Worm (Caenorhabditis elegans) whole organism, young adult: Measurements from ENCODE around the gene F49H6.8.
A peak's percentile ranks its signal among the peaks of the same experiment; 100 is the strongest.

Experiments used
- B0035.1 ChIP-seq: sonication (generic microtip); optimal IDR thresholded peaks from 2 replicates; lab custom pipeline; 2016; ENCODE audit warnings: missing genetic modification characterization, mild to moderate bottlenecking, missing compliant biosample characterization, missing genotype, missing genetic modification reagents
- B0336.3 ChIP-seq: fragments of 200-800 bp; sonication (Bioruptor generic); IDR thresholded peaks from 2 replicates; pipeline ENCODE4 v1.3.6; 2022; ENCODE audit warnings: missing genetic modification characterization, missing compliant biosample characterization
- C17E4.6 ChIP-seq: fragments of 200-800 bp; sonication (Bioruptor generic); IDR thresholded peaks from 2 replicates; pipeline ENCODE4 v1.3.6; 2022; ENCODE audit warnings: missing genetic modification reagents, missing genetic modification characterization, missing compliant biosample characterization
- F23B12.7 ChIP-seq: sonication (generic microtip); optimal IDR thresholded peaks from 2 replicates; lab custom pipeline; 2017; ENCODE audit warnings: missing genetic modification characterization, mild to moderate bottlenecking, missing compliant biosample characterization, antibody characterized with exemption, moderate library complexity; ENCODE audit not compliant: insufficient read depth
- F37B4.10 ChIP-seq: fragments of 200-800 bp; sonication (Bioruptor generic); IDR thresholded peaks from 2 replicates; pipeline ENCODE4 v1.3.6; 2022; ENCODE audit warnings: missing genetic modification characterization, missing compliant biosample characterization
- F39B2.1 ChIP-seq: fragments of 200-800 bp; sonication (Bioruptor generic); IDR thresholded peaks from 2 replicates; pipeline ENCODE4 v1.3.6; 2022; ENCODE audit warnings: missing genetic modification reagents, missing genetic modification characterization, missing compliant biosample characterization
- F49E8.2 ChIP-seq: sonication (generic microtip); optimal IDR thresholded peaks from 3 replicates; lab custom pipeline; 2017; ENCODE audit warnings: missing genetic modification characterization, mild to moderate bottlenecking, missing compliant biosample characterization, antibody characterized with exemption, moderate library complexity; ENCODE audit not compliant: insufficient read depth
- F57A8.1 ChIP-seq: fragments of 200-800 bp; sonication (Bioruptor generic); optimal IDR thresholded peaks from 2 replicates; lab custom pipeline; 2018; ENCODE audit warnings: mild to moderate bottlenecking, missing genetic modification characterization, moderate library complexity, missing compliant biosample characterization
- K12H6.12 ChIP-seq: fragments of 200-800 bp; sonication (Bioruptor generic); optimal IDR thresholded peaks from 2 replicates; lab custom pipeline; 2018; ENCODE audit warnings: mild to moderate bottlenecking, missing genetic modification characterization, missing compliant biosample characterization
- T07F8.4 ChIP-seq: sonication (generic microtip); optimal IDR thresholded peaks from 2 replicates; lab custom pipeline; 2016; ENCODE audit warnings: mild to moderate bottlenecking, missing genetic modification characterization, moderate library complexity, missing compliant biosample characterization
- Y67H2A.10 ChIP-seq: fragments of 200-800 bp; sonication (Bioruptor generic); conservative IDR thresholded peaks from 2 replicates; pipeline ENCODE4 v1.3.6; 2022; ENCODE audit warnings: missing genetic modification reagents, missing genetic modification characterization, missing compliant biosample characterization
- ZK185.1 ChIP-seq: sonication (generic microtip); optimal IDR thresholded peaks from 2 replicates; lab custom pipeline; 2016; ENCODE audit warnings: mild to moderate bottlenecking, missing genetic modification characterization, missing compliant biosample characterization; ENCODE audit not compliant: poor library complexity, severe bottlenecking
- akir-1 ChIP-seq: fragments of 200-800 bp; sonication (Bioruptor generic); optimal IDR thresholded peaks from 2 replicates; lab custom pipeline; 2018; ENCODE audit warnings: mild to moderate bottlenecking, missing genetic modification characterization, moderate library complexity, missing compliant biosample characterization
- aptf-3 ChIP-seq: fragments of 200-800 bp; sonication (Bioruptor generic); IDR thresholded peaks from 2 replicates; pipeline ENCODE4 v1.3.6; 2022; ENCODE audit warnings: missing genetic modification characterization, missing compliant biosample characterization
- ceh-91 ChIP-seq: fragments of 200-800 bp; sonication (Bioruptor generic); IDR thresholded peaks from 2 replicates; pipeline ENCODE4 v1.3.6; 2022; ENCODE audit warnings: missing genetic modification reagents, missing genetic modification characterization, missing compliant biosample characterization
- dpl-1 ChIP-seq: fragments of 150-350 bp; optimal IDR thresholded peaks from 2 replicates; lab custom pipeline; 2014; ENCODE audit warnings: missing biosample characterization, missing genetic modification reagents, missing genetic modification characterization
- efl-1 ChIP-seq: fragments of 150-350 bp; optimal IDR thresholded peaks from 2 replicates; lab custom pipeline; 2014; ENCODE audit warnings: missing biosample characterization, missing genetic modification reagents, missing genetic modification characterization
- ets-4 ChIP-seq: fragments of 200-800 bp; sonication (Bioruptor generic); optimal IDR thresholded peaks from 2 replicates; lab custom pipeline; 2018; ENCODE audit warnings: mild to moderate bottlenecking, missing genetic modification characterization, missing compliant biosample characterization
- hlh-12 ChIP-seq: sonication (generic microtip); optimal IDR thresholded peaks from 2 replicates; lab custom pipeline; 2016; ENCODE audit warnings: missing genetic modification characterization, missing compliant biosample characterization
- hrde-1 ChIP-seq: sonication (generic microtip); optimal IDR thresholded peaks from 2 replicates; lab custom pipeline; 2016; ENCODE audit warnings: missing genetic modification characterization, mild to moderate bottlenecking, missing compliant biosample characterization, moderate library complexity, missing genotype, missing genetic modification reagents, borderline replicate concordance
- let-526 ChIP-seq: fragments of 200-800 bp; sonication (Bioruptor generic); IDR thresholded peaks from 2 replicates; pipeline ENCODE4 v1.3.6; 2022; ENCODE audit warnings: missing genetic modification reagents, missing genetic modification characterization, missing compliant biosample characterization
- let-607 ChIP-seq, 2 experiments: fragments of 200-800 bp in 1 of 2; sonication (Bioruptor generic) in 1 of 2; sonication (generic microtip) in 1 of 2; optimal IDR thresholded peaks; 2 replicates each; lab custom pipeline; 2016 to 2018; ENCODE audit warnings: mild to moderate bottlenecking in 2 of 2, missing compliant biosample characterization in 2 of 2, missing genetic modification characterization in 2 of 2, moderate library complexity in 2 of 2, missing genotype in 1 of 2
- lin-40 ChIP-seq: sonication (generic microtip); optimal IDR thresholded peaks from 2 replicates; lab custom pipeline; 2016; ENCODE audit warnings: missing genetic modification characterization, mild to moderate bottlenecking, missing compliant biosample characterization, missing genotype, missing genetic modification reagents
- lir-1 ChIP-seq: fragments of 200-800 bp; sonication (Bioruptor generic); conservative IDR thresholded peaks from 2 replicates; pipeline ENCODE4 v1.3.6; 2022; ENCODE audit warnings: missing genetic modification reagents, missing genetic modification characterization, missing compliant biosample characterization
- nhr-90 ChIP-seq: sonication (generic microtip); optimal IDR thresholded peaks from 2 replicates; lab custom pipeline; 2016; ENCODE audit warnings: missing genotype, mild to moderate bottlenecking, missing genetic modification characterization, missing compliant biosample characterization
- pbrm-1 ChIP-seq: fragments of 200-800 bp; sonication (Bioruptor generic); IDR thresholded peaks from 2 replicates; pipeline ENCODE4 v1.3.6; 2022; ENCODE audit warnings: missing genetic modification reagents, missing genetic modification characterization, missing compliant biosample characterization
- rcor-1 ChIP-seq: fragments of 200-800 bp; sonication (Bioruptor generic); IDR thresholded peaks from 2 replicates; pipeline ENCODE4 v1.3.6; 2022; ENCODE audit warnings: missing genetic modification reagents, missing genetic modification characterization, missing compliant biosample characterization
- rec-8 ChIP-seq, 2 experiments: sonication (generic microtip); optimal IDR thresholded peaks; 2 replicates each; lab custom pipeline; 2016; ENCODE audit warnings: mild to moderate bottlenecking in 2 of 2, missing genetic modification characterization in 2 of 2, missing genetic modification reagents in 2 of 2, missing genotype in 2 of 2, missing biosample characterization in 1 of 2, missing compliant biosample characterization in 1 of 2, moderate library complexity in 1 of 2
- snpc-1.3 ChIP-seq: sonication (generic microtip); optimal IDR thresholded peaks from 2 replicates; lab custom pipeline; 2017; ENCODE audit warnings: missing genetic modification characterization, mild to moderate bottlenecking, missing compliant biosample characterization, antibody characterized with exemption, moderate library complexity, missing genotype, missing genetic modification reagents; ENCODE audit not compliant: insufficient read depth
- snpc-4 ChIP-seq, 5 experiments: fragments of 150-350 bp in 1 of 5; sonication (generic microtip) in 4 of 5; optimal IDR thresholded peaks; 2 replicates each; lab custom pipeline; 2014 to 2018; ENCODE audit warnings: missing genetic modification characterization in 5 of 5, missing biosample characterization in 3 of 5, antibody characterized with exemption in 2 of 5, mild to moderate bottlenecking in 2 of 5, missing compliant biosample characterization in 2 of 5, missing genotype in 2 of 5, moderate library complexity in 2 of 5, missing genetic modification reagents in 1 of 5
- tbx-9 ChIP-seq: sonication (generic microtip); optimal IDR thresholded peaks from 2 replicates; lab custom pipeline; 2016; ENCODE audit warnings: borderline replicate concordance, missing genetic modification characterization, inconsistent platforms, missing compliant biosample characterization
- tlf-1 ChIP-seq: fragments of 200-800 bp; sonication (Bioruptor generic); optimal IDR thresholded peaks from 2 replicates; lab custom pipeline; 2018; ENCODE audit warnings: mild to moderate bottlenecking, missing genetic modification characterization, missing compliant biosample characterization
- unc-130 ChIP-seq: sonication (generic microtip); optimal IDR thresholded peaks from 2 replicates; lab custom pipeline; 2016; ENCODE audit warnings: missing genetic modification reagents, missing genetic modification characterization, missing compliant biosample characterization
- zfh-2 ChIP-seq: fragments of 200-800 bp; sonication (Bioruptor generic); conservative IDR thresholded peaks from 2 replicates; pipeline ENCODE4 v1.3.6; 2022; ENCODE audit warnings: missing genetic modification reagents, missing genetic modification characterization, missing compliant biosample characterization
- zim-3 ChIP-seq: sonication (generic microtip); optimal IDR thresholded peaks from 2 replicates; lab custom pipeline; 2017; ENCODE audit warnings: mild to moderate bottlenecking, missing genetic modification characterization, moderate library complexity, missing compliant biosample characterization

F49H6.8 gene

DNA sequence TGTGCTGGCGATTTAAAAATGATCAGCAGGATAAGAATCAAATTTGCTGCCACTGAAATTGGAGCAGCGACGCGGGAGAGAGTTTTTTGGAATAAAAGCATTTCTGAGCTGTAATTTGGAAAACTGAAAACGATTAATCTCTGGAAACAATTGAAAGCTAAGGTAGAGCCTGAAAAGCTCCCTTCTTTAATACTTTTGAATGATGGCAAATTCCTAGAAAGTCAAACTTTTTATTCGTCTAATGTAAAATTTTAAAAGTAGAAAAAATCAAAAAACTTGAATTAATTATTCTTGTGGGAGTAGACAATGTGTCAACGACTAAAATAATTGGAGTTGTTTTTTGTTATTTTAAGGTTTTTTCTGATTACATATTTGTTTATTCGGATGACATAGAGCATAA, 22.3 kb downstream of the F49H6.8 start, which contains the start of gene str-217 (continued):
- TF ChIP-seq snpc-1.3 (tag; lab: Kevin White, UChicago) (no peak), let-607 (tag; optimal IDR thresholded peaks at IDR 0.05; lab: Kevin White, UChicago) (no peak), F49E8.2 (tag; lab: Kevin White, UChicago) (no peak), ets-4 (GFP tag; lab: Kevin White, UChicago) (no peak), K12H6.12 (tag; lab: Kevin White, UChicago) (no peak), unc-130 (GFP tag; lab: Kevin White, UChicago) (no peak)

DNA sequence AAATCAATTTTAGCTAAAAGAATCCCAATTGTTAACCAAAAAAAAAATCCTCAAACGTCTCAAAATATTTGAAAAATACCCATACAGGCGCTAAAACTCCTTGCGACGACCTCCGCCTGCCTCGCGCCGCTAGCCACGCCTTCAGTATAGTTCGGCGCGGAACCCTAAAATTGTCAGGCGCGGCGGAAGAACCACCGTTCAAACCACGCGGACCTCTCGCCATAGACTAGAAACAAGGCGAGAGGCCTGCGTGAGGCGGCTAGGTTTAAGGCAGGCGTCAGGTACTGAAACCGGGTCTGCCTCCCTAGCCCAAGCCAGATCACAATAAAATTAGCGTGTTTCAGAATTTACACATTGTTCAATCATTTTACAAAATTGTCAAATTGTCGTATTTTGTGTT, 30.1 kb downstream of the F49H6.8 start:
- no peak for TF ChIP-seq F37B4.10 (GFP tag; lab: Robert Waterston, UW)
- TF ChIP-seq zfh-2 (GFP tag; lab: Robert Waterston, UW): peak; percentile 67

DNA sequence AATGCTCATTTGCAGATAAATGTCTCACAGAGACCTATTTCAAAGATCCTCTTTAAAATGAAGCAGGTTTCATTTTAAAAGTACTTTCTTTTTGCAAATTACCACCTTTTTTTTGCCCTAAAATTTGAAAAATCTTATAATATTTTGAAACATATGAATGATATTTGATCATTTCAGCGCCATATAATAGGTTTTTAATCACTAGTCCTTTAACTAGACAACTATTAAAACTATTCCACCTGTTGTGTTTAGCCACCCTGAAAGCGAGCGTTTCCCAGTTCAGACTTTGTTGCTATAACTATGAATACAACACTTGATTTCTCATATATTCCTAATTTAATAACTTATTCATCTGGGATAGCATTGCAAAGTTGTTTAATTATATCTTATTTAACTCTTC, 30.7 kb downstream of the F49H6.8 start, which contains the start of gene srz-95:
Gene srz-95 (plus strand): TSS at position 301 of the 400 bp plus-strand sequence.
- no peak for TF ChIP-seq F57A8.1
- TF ChIP-seq lin-40 (tag; lab: Kevin White, UChicago): no peak
- no peak for TF ChIP-seq lir-1 (GFP tag; lab: Robert Waterston, UW)
- TF ChIP-seq T07F8.4 (tag; lab: Kevin White, UChicago): no peak
- TF ChIP-seq zim-3: no peak
- TF ChIP-seq B0336.3 (GFP tag; lab: Robert Waterston, UW): no peak
- TF ChIP-seq hlh-12: no peak
- TF ChIP-seq F23B12.7 (tag; lab: Kevin White, UChicago): no peak
- TF ChIP-seq B0035.1 (tag; lab: Kevin White, UChicago): no peak
- no peak for TF ChIP-seq efl-1 (GFP tag; lab: Kevin White, UChicago)
- no peak for TF ChIP-seq snpc-4 (GFP tag; optimal IDR thresholded peaks at IDR 0.05; lab: Kevin White, UChicago)
- TF ChIP-seq snpc-4 (tag; optimal IDR thresholded peaks at IDR 0.05; lab: Kevin White, UChicago): no peak
- TF ChIP-seq dpl-1 (GFP tag; lab: Kevin White, UChicago): no peak

DNA sequence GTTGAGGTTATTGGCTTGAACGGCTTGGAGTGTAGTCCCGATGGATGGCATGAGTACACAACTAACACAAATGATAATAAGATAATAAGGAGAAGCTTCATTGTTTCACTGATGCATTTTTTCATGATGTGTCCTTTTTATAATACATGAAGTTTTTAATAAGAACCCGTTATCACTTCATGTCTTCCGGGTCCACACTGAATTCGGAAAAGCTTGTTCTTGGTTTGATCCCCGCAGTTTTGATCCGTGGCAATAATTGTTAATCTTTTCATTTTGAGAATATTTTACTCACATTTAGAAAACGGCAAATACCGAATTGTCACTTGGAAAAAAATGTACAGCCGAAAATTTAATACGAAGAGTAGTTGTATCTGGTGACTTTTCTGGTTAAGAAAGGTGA, 33.8 kb downstream of the F49H6.8 start, which contains the start of gene Y102A5C.27:
Gene Y102A5C.27 (minus strand): TSS at position 101 of the 400 bp plus-strand sequence.
- no peak for TF ChIP-seq C17E4.6
- TF ChIP-seq tbx-9 (tag; lab: Kevin White, UChicago): no peak
- TF ChIP-seq let-526 (GFP tag; lab: Robert Waterston, UW): no peak
- TF ChIP-seq Y67H2A.10 (GFP tag; lab: Robert Waterston, UW): no peak
- no peak for TF ChIP-seq ceh-91 (GFP tag; lab: Robert Waterston, UW)
- TF ChIP-seq nhr-90 (tag; lab: Kevin White, UChicago): no peak
- no peak for TF ChIP-seq tlf-1
- TF ChIP-seq efl-1 (GFP tag; lab: Kevin White, UChicago): no peak
- no peak for TF ChIP-seq akir-1
- no peak for TF ChIP-seq F23B12.7 (tag; lab: Kevin White, UChicago)
- TF ChIP-seq pbrm-1 (GFP tag; lab: Robert Waterston, UW): no peak
- TF ChIP-seq ZK185.1: no peak
- no peak for TF ChIP-seq hrde-1 (tag; lab: Kevin White, UChicago)
- no peak for TF ChIP-seq snpc-4 (GFP tag; optimal IDR thresholded peaks at IDR 0.05; lab: Kevin White, UChicago)
- no peak for TF ChIP-seq snpc-4 (tag; optimal IDR thresholded peaks at IDR 0.05; lab: Kevin White, UChicago)
- no peak for TF ChIP-seq rec-8 (tag; optimal IDR thresholded peaks at IDR 0.05; lab: Kevin White, UChicago)
- no peak for TF ChIP-seq B0035.1 (tag; lab: Kevin White, UChicago)
- TF ChIP-seq aptf-3 (GFP tag; lab: Robert Waterston, UW): no peak
- TF ChIP-seq rcor-1 (GFP tag; lab: Robert Waterston, UW): no peak
- no peak for TF ChIP-seq F39B2.1
- TF ChIP-seq zim-3: no peak
